Worm (Caenorhabditis elegans) whole organism, L4 larva: ENCODE results near the gene tsn-1.

Source experiments
- F10B5.3 ChIP-seq: sonication (generic microtip); optimal IDR thresholded peaks from 2 replicates; lab custom pipeline; 2016; ENCODE audit warnings: mild to moderate bottlenecking, missing genetic modification characterization, missing compliant biosample characterization
- R02D3.7 ChIP-seq: fragments of 150-350 bp; sonication (generic microtip); optimal IDR thresholded peaks from 3 replicates; lab custom pipeline; 2014; ENCODE audit warnings: missing biosample characterization, missing genetic modification characterization
- T26A8.4 ChIP-seq: fragments of 200-800 bp; sonication (Bioruptor generic); IDR thresholded peaks from 2 replicates; pipeline ENCODE4 v1.3.6; 2022; ENCODE audit warnings: missing genetic modification characterization, missing compliant biosample characterization
- Y48G9A.11 ChIP-seq: fragments of 200-800 bp; sonication (Bioruptor generic); IDR thresholded peaks from 2 replicates; pipeline ENCODE4 v1.3.6; 2022; ENCODE audit warnings: missing genetic modification reagents, missing genetic modification characterization, missing compliant biosample characterization
- Y5F2A.4 ChIP-seq: fragments of 200-800 bp; sonication (Bioruptor generic); optimal IDR thresholded peaks from 2 replicates; lab custom pipeline; 2018; ENCODE audit warnings: mild to moderate bottlenecking, missing genetic modification characterization, missing compliant biosample characterization
- ZK546.5 ChIP-seq, 2 experiments: sonication (generic microtip); optimal IDR thresholded peaks; 2 replicates each; lab custom pipeline; 2017; ENCODE audit warnings: missing biosample characterization in 2 of 2, missing genetic modification characterization in 2 of 2
- aly-2 ChIP-seq: sonication (generic microtip); optimal IDR thresholded peaks from 2 replicates; lab custom pipeline; 2018; ENCODE audit warnings: missing biosample characterization, missing genetic modification characterization
- ama-1 ChIP-seq: fragments of 150-350 bp; optimal IDR thresholded peaks from 2 replicates; lab custom pipeline; 2014; ENCODE audit warnings: inconsistent platforms, mixed read lengths
- ceh-28 ChIP-seq: fragments of 150-350 bp; optimal IDR thresholded peaks from 2 replicates; lab custom pipeline; 2014; ENCODE audit warnings: missing biosample characterization, missing genetic modification reagents, missing genetic modification characterization
- ceh-44 ChIP-seq: fragments of 200-800 bp; sonication (Bioruptor generic); IDR thresholded peaks from 2 replicates; pipeline ENCODE4 v1.3.6; 2022; ENCODE audit warnings: missing genetic modification reagents, missing genetic modification characterization, missing compliant biosample characterization
- ctbp-1 ChIP-seq: fragments of 200-800 bp; sonication (Bioruptor generic); IDR thresholded peaks from 2 replicates; pipeline ENCODE4 v1.3.6; 2022; ENCODE audit warnings: missing genetic modification reagents, missing genetic modification characterization, missing compliant biosample characterization
- daf-16 ChIP-seq, 3 experiments: sonication (generic microtip); optimal IDR thresholded peaks; 2 replicates each; lab custom pipeline; 2016 to 2017; ENCODE audit warnings: missing genetic modification characterization in 3 of 3, missing genetic modification reagents in 3 of 3, mild to moderate bottlenecking in 2 of 3, missing compliant biosample characterization in 2 of 3, missing biosample characterization in 1 of 3, moderate library complexity in 1 of 3
- dve-1 ChIP-seq: sonication (generic microtip); optimal IDR thresholded peaks from 2 replicates; lab custom pipeline; 2017; ENCODE audit warnings: antibody characterized with exemption, mild to moderate bottlenecking, missing genetic modification characterization, missing compliant biosample characterization; ENCODE audit not compliant: insufficient read depth
- egl-27 ChIP-seq: sonication (generic microtip); optimal IDR thresholded peaks from 3 replicates; lab custom pipeline; 2017; ENCODE audit warnings: missing biosample characterization, missing genetic modification reagents, missing genetic modification characterization
- gei-8 ChIP-seq: fragments of 200-800 bp; sonication (Bioruptor generic); optimal IDR thresholded peaks from 2 replicates; lab custom pipeline; 2018; ENCODE audit warnings: mild to moderate bottlenecking, missing genetic modification characterization, missing compliant biosample characterization
- hif-1 ChIP-seq, 2 experiments: sonication (generic microtip); optimal IDR thresholded peaks; 2 replicates each; lab custom pipeline; 2016 to 2017; ENCODE audit warnings: missing compliant biosample characterization in 2 of 2, missing genetic modification characterization in 2 of 2, missing genetic modification reagents in 2 of 2, missing genotype in 2 of 2, mild to moderate bottlenecking in 1 of 2
- hlh-11 ChIP-seq: fragments of 200-800 bp; sonication (Bioruptor generic); optimal IDR thresholded peaks from 2 replicates; lab custom pipeline; 2018; ENCODE audit warnings: mild to moderate bottlenecking, missing genetic modification characterization, missing compliant biosample characterization
- hlh-30 ChIP-seq: sonication (generic microtip); optimal IDR thresholded peaks from 2 replicates; lab custom pipeline; 2017; ENCODE audit warnings: antibody characterized with exemption, mild to moderate bottlenecking, missing genetic modification characterization, missing compliant biosample characterization; ENCODE audit not compliant: insufficient read depth
- hmg-1.1 ChIP-seq: fragments of 200-800 bp; sonication (Bioruptor generic); IDR thresholded peaks from 2 replicates; pipeline ENCODE4 v1.3.6; 2022; ENCODE audit warnings: missing genetic modification reagents, missing genetic modification characterization, missing compliant biosample characterization
- lim-7 ChIP-seq: fragments of 200-800 bp; sonication (Bioruptor generic); IDR thresholded peaks from 2 replicates; pipeline ENCODE4 v1.3.6; 2022; ENCODE audit warnings: missing genetic modification characterization, missing compliant biosample characterization
- lin-13 ChIP-seq: fragments of 150-350 bp; optimal IDR thresholded peaks from 2 replicates; lab custom pipeline; 2014; ENCODE audit warnings: missing biosample characterization, missing genetic modification reagents, missing genetic modification characterization
- lin-29 ChIP-seq: fragments of 200-800 bp; sonication (Bioruptor generic); IDR thresholded peaks from 2 replicates; pipeline ENCODE4 v1.3.6; 2022; ENCODE audit warnings: missing genetic modification reagents, missing genetic modification characterization, missing compliant biosample characterization
- lin-38 ChIP-seq: fragments of 200-800 bp; sonication (Bioruptor generic); IDR thresholded peaks from 2 replicates; pipeline ENCODE4 v1.3.6; 2022; ENCODE audit warnings: missing genetic modification reagents, missing genetic modification characterization, missing compliant biosample characterization
- lsy-2 ChIP-seq, 2 experiments: fragments of 150-350 bp in 1 of 2; sonication (generic microtip) in 1 of 2; optimal IDR thresholded peaks; 2 replicates each; lab custom pipeline; 2014 to 2017; ENCODE audit warnings: missing biosample characterization in 2 of 2, missing genetic modification characterization in 2 of 2
- mdl-1 ChIP-seq, 2 experiments: fragments of 150-350 bp in 1 of 2; sonication (generic microtip) in 1 of 2; optimal IDR thresholded peaks; 2 replicates each; lab custom pipeline; 2014 to 2017; ENCODE audit warnings: missing biosample characterization in 2 of 2, missing genetic modification characterization in 2 of 2
- mdt-29 ChIP-seq: fragments of 200-800 bp; sonication (Bioruptor generic); IDR thresholded peaks from 2 replicates; pipeline ENCODE4 v1.3.6; 2022; ENCODE audit warnings: missing genetic modification reagents, missing genetic modification characterization, missing compliant biosample characterization
- mep-1 ChIP-seq: fragments of 150-350 bp; sonication (generic microtip); optimal IDR thresholded peaks from 3 replicates; lab custom pipeline; 2014; ENCODE audit warnings: missing biosample characterization, missing genetic modification characterization
- mes-2 ChIP-seq: sonication (generic microtip); optimal IDR thresholded peaks from 2 replicates; lab custom pipeline; 2016; ENCODE audit warnings: missing genotype, mild to moderate bottlenecking, missing genetic modification characterization, missing compliant biosample characterization; ENCODE audit not compliant: poor library complexity, severe bottlenecking
- mxl-3 ChIP-seq: fragments of 200-800 bp; sonication (Bioruptor generic); optimal IDR thresholded peaks from 2 replicates; lab custom pipeline; 2018; ENCODE audit warnings: mild to moderate bottlenecking, missing genetic modification characterization, missing compliant biosample characterization
- nhr-11 ChIP-seq: fragments of 150-350 bp; optimal IDR thresholded peaks from 2 replicates; lab custom pipeline; 2014; ENCODE audit warnings: missing biosample characterization, missing genetic modification characterization
- nhr-237 ChIP-seq: sonication (generic microtip); optimal IDR thresholded peaks from 2 replicates; lab custom pipeline; 2017; ENCODE audit warnings: missing biosample characterization, missing genetic modification characterization
- nhr-28 ChIP-seq: fragments of 150-350 bp; optimal IDR thresholded peaks from 2 replicates; lab custom pipeline; 2014; ENCODE audit warnings: missing biosample characterization, missing genetic modification characterization
- nhr-48 ChIP-seq: sonication (generic microtip); optimal IDR thresholded peaks from 2 replicates; lab custom pipeline; 2016; ENCODE audit warnings: mild to moderate bottlenecking, missing genetic modification characterization, missing compliant biosample characterization
- nhr-6 ChIP-seq: fragments of 150-350 bp; optimal IDR thresholded peaks from 2 replicates; lab custom pipeline; 2014; ENCODE audit warnings: missing biosample characterization, missing genetic modification characterization
- nhr-76 ChIP-seq: fragments of 150-350 bp; optimal IDR thresholded peaks from 2 replicates; lab custom pipeline; 2014; ENCODE audit warnings: missing biosample characterization, missing genetic modification characterization
- pha-4 ChIP-seq, 2 experiments: fragments of 150-350 bp in 1 of 2; fragments of 200-800 bp in 1 of 2; sonication (Bioruptor generic) in 1 of 2; IDR thresholded peaks in 1 of 2; optimal IDR thresholded peaks in 1 of 2; 2 replicates each; pipeline versions ENCODE4 v1.3.6 to Lab custom; 2014 to 2022; ENCODE audit warnings: missing genetic modification characterization in 2 of 2, missing genetic modification reagents in 2 of 2, missing biosample characterization in 1 of 2, missing compliant biosample characterization in 1 of 2
- saeg-2 ChIP-seq: fragments of 200-800 bp; sonication (Bioruptor generic); IDR thresholded peaks from 2 replicates; pipeline ENCODE4 v1.3.6; 2022; ENCODE audit warnings: missing genetic modification reagents, missing genetic modification characterization, missing compliant biosample characterization
- sdz-12 ChIP-seq: fragments of 200-800 bp; sonication (Bioruptor generic); optimal IDR thresholded peaks from 2 replicates; lab custom pipeline; 2018; ENCODE audit warnings: mild to moderate bottlenecking, missing genetic modification characterization, missing compliant biosample characterization
- spr-3 ChIP-seq: fragments of 200-800 bp; sonication (Bioruptor generic); optimal IDR thresholded peaks from 2 replicates; lab custom pipeline; 2018; ENCODE audit warnings: mild to moderate bottlenecking, missing genetic modification characterization, missing compliant biosample characterization
- unc-130 ChIP-seq: sonication (generic microtip); optimal IDR thresholded peaks from 2 replicates; lab custom pipeline; 2016; ENCODE audit warnings: missing genetic modification reagents, missing genetic modification characterization, missing compliant biosample characterization
- unc-39 ChIP-seq: sonication (generic microtip); optimal IDR thresholded peaks from 2 replicates; lab custom pipeline; 2017; ENCODE audit warnings: missing biosample characterization, missing genetic modification characterization
- unc-62 ChIP-seq, 3 experiments: fragments of 150-350 bp in 1 of 3; sonication (generic microtip); optimal IDR thresholded peaks in 2 of 3; peaks in 1 of 3; 1 replicate in 1 of 3; 2 replicates in 2 of 3; lab custom pipeline; 2014 to 2017; ENCODE audit warnings: missing biosample characterization in 3 of 3, missing genetic modification characterization in 3 of 3, missing genetic modification reagents in 3 of 3, missing genotype in 1 of 3
- zag-1 ChIP-seq: fragments of 150-350 bp; optimal IDR thresholded peaks from 2 replicates; lab custom pipeline; 2014; ENCODE audit warnings: missing biosample characterization, missing genetic modification characterization
- ztf-11 ChIP-seq: fragments of 150-350 bp; optimal IDR thresholded peaks from 2 replicates; lab custom pipeline; 2014; ENCODE audit warnings: missing biosample characterization, missing genetic modification characterization

Gene tsn-1

DNA sequence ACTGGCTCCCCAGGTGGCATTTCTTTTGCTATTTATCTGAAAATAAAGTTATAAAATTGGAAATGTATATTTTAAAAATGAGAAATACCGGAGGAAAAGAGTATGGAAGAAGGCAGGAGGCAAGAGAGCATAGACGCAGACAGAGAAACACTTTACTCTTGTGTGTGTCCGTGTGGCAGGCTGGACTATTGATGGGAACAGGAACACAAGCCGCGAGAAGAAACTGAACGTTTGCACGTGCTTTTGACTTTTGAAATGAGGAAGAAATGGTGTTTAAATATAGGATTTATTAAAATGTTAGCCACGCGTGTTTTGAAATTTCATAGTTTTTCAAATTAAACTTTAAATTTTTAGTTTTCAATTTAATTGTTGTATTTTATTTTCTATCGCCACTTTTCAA, 19.5 kb downstream of the tsn-1 start, which contains the start of gene F10G7.10:
TSS of gene F10G7.10 (minus strand) at position 145 of the 400 bp plus-strand sequence.
- peak; percentile 30 to 84 for TF ChIP-seq mdl-1 (tag; optimal IDR thresholded peaks at IDR 0.05; lab: Kevin White, UChicago)
- peak; percentile 83 for TF ChIP-seq hlh-30
- TF ChIP-seq egl-27 (tag; lab: Kevin White, UChicago), result no peak
- no peak for TF ChIP-seq F10B5.3 (tag; lab: Kevin White, UChicago)
- peak; percentile 31 for TF ChIP-seq mes-2
- peak in 1 of 2 experiments; percentile 50 for TF ChIP-seq hif-1 (tag; optimal IDR thresholded peaks at IDR 0.05; lab: Kevin White, UChicago)
- TF ChIP-seq ceh-28 (tag; lab: Kevin White, UChicago), result no peak
- TF ChIP-seq mxl-3 (GFP tag; lab: Kevin White, UChicago), result peak; percentile 69
- no peak for TF ChIP-seq ZK546.5 (tag; optimal IDR thresholded peaks at IDR 0.05; lab: Kevin White, UChicago)
- peak; percentile 3 for TF ChIP-seq nhr-6 (tag; lab: Kevin White, UChicago)
- no peak for TF ChIP-seq gei-8 (GFP tag; lab: Kevin White, UChicago)
- no peak for TF ChIP-seq aly-2 (tag; lab: Kevin White, UChicago)
- peak in 1 of 2 experiments; percentile 59 for TF ChIP-seq unc-62 (GFP tag; optimal IDR thresholded peaks at IDR 0.05 in 1 of 2; lab: Kevin White, UChicago)
- TF ChIP-seq unc-62 (tag; optimal IDR thresholded peaks at IDR 0.05; lab: Kevin White, UChicago), result no peak
- TF ChIP-seq spr-3 (GFP tag; lab: Kevin White, UChicago), result no peak
- no peak for TF ChIP-seq ztf-11 (tag; lab: Kevin White, UChicago)
- no peak for TF ChIP-seq daf-16 (GFP tag; optimal IDR thresholded peaks at IDR 0.05; lab: Kevin White, UChicago)
- peak; percentile 29 for TF ChIP-seq daf-16 (tag; optimal IDR thresholded peaks at IDR 0.05; lab: Kevin White, UChicago)
- peak; percentile 36 for TF ChIP-seq dve-1
- 0 out of 2 replicates have a peak, but pooled peaks have one; percentile 39 for TF ChIP-seq hmg-1.1 (GFP tag; lab: Robert Waterston, UW)
- TF ChIP-seq mep-1 (tag; lab: Kevin White, UChicago), result peak; percentile 0
- no peak for TF ChIP-seq saeg-2 (GFP tag; lab: Robert Waterston, UW)
- TF ChIP-seq hlh-11 (tag; lab: Kevin White, UChicago), result peak; percentile 42
- no peak for TF ChIP-seq R02D3.7
- TF ChIP-seq nhr-28 (tag; lab: Kevin White, UChicago), result no peak
- TF ChIP-seq lin-29, result no peak
- no peak for TF ChIP-seq ctbp-1
- peak in 1 of 2 experiments; percentile 28 for TF ChIP-seq lsy-2 (tag; optimal IDR thresholded peaks at IDR 0.05; lab: Kevin White, UChicago)
- no peak for TF ChIP-seq sdz-12 (GFP tag; lab: Kevin White, UChicago)
- no peak for TF ChIP-seq nhr-11
- no peak for TF ChIP-seq zag-1 (tag; lab: Kevin White, UChicago)

ce11 chrII:4726750-4727384, 20.2 kb downstream of the tsn-1 start:
- TF ChIP-seq lin-38 (GFP tag; lab: Robert Waterston, UW), result no peak
- TF ChIP-seq T26A8.4 (GFP tag; lab: Robert Waterston, UW), result 0 out of 2 replicates have a peak, but pooled peaks have one; percentile 23
- no peak for TF ChIP-seq nhr-76 (tag; lab: Kevin White, UChicago)
- TF ChIP-seq ama-1 (lab: Kevin White, UChicago), result peak; percentile 75
- peak in 1 of 2 experiments; percentile 69 for TF ChIP-seq unc-62 (GFP tag; optimal IDR thresholded peaks at IDR 0.05 in 1 of 2; lab: Kevin White, UChicago)
- TF ChIP-seq unc-62 (tag; optimal IDR thresholded peaks at IDR 0.05; lab: Kevin White, UChicago), result no peak
- no peak for TF ChIP-seq daf-16 (GFP tag; optimal IDR thresholded peaks at IDR 0.05; lab: Kevin White, UChicago)
- TF ChIP-seq daf-16 (tag; optimal IDR thresholded peaks at IDR 0.05; lab: Kevin White, UChicago), result peak; percentile 16
- TF ChIP-seq mdl-1 (tag; optimal IDR thresholded peaks at IDR 0.05; lab: Kevin White, UChicago), result no peak
- TF ChIP-seq dve-1, result peak; percentile 47

DNA sequence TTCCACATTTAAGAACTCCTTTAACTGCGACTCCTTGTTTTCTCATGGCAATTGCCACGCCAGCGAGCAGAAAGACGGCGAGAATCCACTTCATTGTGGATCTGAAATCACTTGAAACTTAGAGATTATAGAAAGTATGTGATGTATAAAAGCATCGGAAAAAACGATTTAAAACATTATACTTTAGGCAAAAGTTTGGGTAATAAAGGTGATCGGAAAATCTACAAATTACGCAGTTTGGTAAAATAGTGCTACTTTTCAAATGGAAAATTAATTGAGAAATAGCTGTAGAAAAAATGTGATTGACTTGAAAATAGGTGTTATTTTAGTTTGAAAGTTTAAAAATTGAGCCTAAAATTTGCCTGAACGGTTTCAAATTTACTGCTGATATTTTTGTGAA, 21.1 kb downstream of the tsn-1 start, which contains the start of gene ttr-41:
TSS of gene ttr-41 (minus strand) at position 101 of the 400 bp plus-strand sequence.
- TF ChIP-seq hif-1 (tag; optimal IDR thresholded peaks at IDR 0.05; lab: Kevin White, UChicago) (no peak), spr-3 (GFP tag; lab: Kevin White, UChicago) (no peak), unc-130 (no peak), ceh-44 (GFP tag; lab: Robert Waterston, UW) (no peak), lim-7 (GFP tag; lab: Robert Waterston, UW) (no peak), Y48G9A.11 (GFP tag; lab: Robert Waterston, UW) (no peak), mdl-1 (tag; optimal IDR thresholded peaks at IDR 0.05; lab: Kevin White, UChicago) (no peak), lsy-2 (tag; optimal IDR thresholded peaks at IDR 0.05; lab: Kevin White, UChicago) (no peak), pha-4 (GFP tag; IDR thresholded peaks at IDR 0.05; lab: Robert Waterston, UW) (no peak), pha-4 (tag; optimal IDR thresholded peaks at IDR 0.05; lab: Kevin White, UChicago) (no peak), nhr-48 (tag; lab: Kevin White, UChicago) (no peak), mdt-29 (no peak), lin-38 (GFP tag; lab: Robert Waterston, UW) (no peak), unc-39 (no peak), lin-13 (GFP tag; lab: Kevin White, UChicago) (no peak), hmg-1.1 (GFP tag; lab: Robert Waterston, UW) (no peak), nhr-237 (tag; lab: Kevin White, UChicago) (no peak), gei-8 (GFP tag; lab: Kevin White, UChicago) (no peak), Y5F2A.4 (GFP tag; lab: Kevin White, UChicago) (no peak)
